Comparison of ENCODE assay signal across 4 fruit fly cellular contexts in genomic region chr2L:10665603-10666002, dm6.
TF ChIP-seq lines count a peak whose summit lies in the region.

No protein-coding gene starts in this region.

- no peak for TF ChIP-seq CTCF in whole organism, embryonic (GFP tag; optimal IDR thresholded peaks at IDR 0.05; lab: Kevin White, UChicago)

TF ChIP-seq in whole organism, embryonic, 481 proteins besides CTCF, POLR2A, EP300 and RAD21 (continues in another document):
- TF ChIP-seq CG12155 (GFP tag; optimal IDR thresholded peaks at IDR 0.05; lab: Kevin White, UChicago) (peak; percentile 56), CG15073 (GFP tag; optimal IDR thresholded peaks at IDR 0.05; lab: Kevin White, UChicago) (no peak), schlank (tag; optimal IDR thresholded peaks at IDR 0.05; lab: Kevin White, UChicago) (peak; percentile 6), grn (GFP tag; optimal IDR thresholded peaks at IDR 0.05; lab: Kevin White, UChicago) (no peak), gsb-n (tag; optimal IDR thresholded peaks at IDR 0.05; lab: Kevin White, UChicago) (peak; percentile 32), CG10274 (GFP tag; optimal IDR thresholded peaks at IDR 0.05; lab: Kevin White, UChicago) (peak; percentile 17), CG10462 (GFP tag; optimal IDR thresholded peaks at IDR 0.05; lab: Kevin White, UChicago) (peak; percentile 56), Jarid2 (GFP tag; optimal IDR thresholded peaks at IDR 0.05; lab: Kevin White, UChicago) (peak; percentile 21), CG9876 (GFP tag; optimal IDR thresholded peaks at IDR 0.05; lab: Kevin White, UChicago) (peak; percentile 55), D (optimal IDR thresholded peaks at IDR 0.05; lab: Kevin White, UChicago) (no peak), D (GFP tag; optimal IDR thresholded peaks at IDR 0.05; lab: Kevin White, UChicago) (peak; percentile 3), otp (GFP tag; IDR thresholded peaks at IDR 0.05; lab: Robert Waterston, UW) (peak; percentile 83), Max (GFP tag; optimal IDR thresholded peaks at IDR 0.05; lab: Kevin White, UChicago) (peak; percentile 48), CG1792 (GFP tag; optimal IDR thresholded peaks at IDR 0.05; lab: Kevin White, UChicago) (peak; percentile 65), CG7556 (GFP tag; optimal IDR thresholded peaks at IDR 0.05; lab: Kevin White, UChicago) (peak; percentile 55), tna (GFP tag; IDR thresholded peaks at IDR 0.05; lab: Robert Waterston, UW; ENCODE audit: partially characterized antibody) (no peak), twi (tag; optimal IDR thresholded peaks at IDR 0.05; lab: Kevin White, UChicago) (no peak), CG7928 (GFP tag; optimal IDR thresholded peaks at IDR 0.05; lab: Kevin White, UChicago) (no peak), Kr (GFP tag; optimal IDR thresholded peaks at IDR 0.05; lab: Kevin White, UChicago) (no peak), croc (GFP tag; conservative IDR thresholded peaks at IDR 0.05; lab: Robert Waterston, UW) (peak; percentile 53; the same call in 1 of the 3 replicates), zen (tag; optimal IDR thresholded peaks at IDR 0.05; lab: Kevin White, UChicago) (peak; percentile 57), CG10431 (GFP tag; optimal IDR thresholded peaks at IDR 0.05; lab: Kevin White, UChicago) (no peak)

TF ChIP-seq in whole organism, prepupa, 60 proteins besides CTCF, POLR2A, EP300 and RAD21 (continues in another document):
- TF ChIP-seq CG8632 (GFP tag; optimal IDR thresholded peaks at IDR 0.05; lab: Kevin White, UChicago) (peak; percentile 57), Lpt (GFP tag; optimal IDR thresholded peaks at IDR 0.05; lab: Kevin White, UChicago) (peak; percentile 61), salr (GFP tag; optimal IDR thresholded peaks at IDR 0.05; lab: Kevin White, UChicago) (peak; percentile 46 to 61), CG11762 (GFP tag; optimal IDR thresholded peaks at IDR 0.05; lab: Kevin White, UChicago; ENCODE audit: insufficient read depth) (peak; percentile 67), CG6163 (GFP tag; IDR thresholded peaks at IDR 0.05; lab: Robert Waterston, UW) (peak; percentile 93), CG11294 (GFP tag; IDR thresholded peaks at IDR 0.05; lab: Robert Waterston, UW) (peak; percentile 72), Smox (GFP tag; optimal IDR thresholded peaks at IDR 0.05; lab: Kevin White, UChicago) (peak; percentile 23), Sox102F (GFP tag; optimal IDR thresholded peaks at IDR 0.05; lab: Kevin White, UChicago) (peak; percentile 42), dac (GFP tag; optimal IDR thresholded peaks at IDR 0.05; lab: Kevin White, UChicago) (peak; percentile 68), net (GFP tag; optimal IDR thresholded peaks at IDR 0.05; lab: Kevin White, UChicago) (peak; percentile 78), CG32006 (GFP tag; optimal IDR thresholded peaks at IDR 0.05; lab: Kevin White, UChicago) (peak; percentile 87), CG6276 (GFP tag; optimal IDR thresholded peaks at IDR 0.05; lab: Kevin White, UChicago) (peak; percentile 66), OdsH (GFP tag; optimal IDR thresholded peaks at IDR 0.05; lab: Kevin White, UChicago) (peak; percentile 88), Met (GFP tag; optimal IDR thresholded peaks at IDR 0.05; lab: Kevin White, UChicago) (peak; percentile 57), Sox14 (GFP tag; optimal IDR thresholded peaks at IDR 0.05; lab: Kevin White, UChicago) (peak; percentile 76), CG7368 (GFP tag; optimal IDR thresholded peaks at IDR 0.05; lab: Kevin White, UChicago) (peak; percentile 72), eg (GFP tag; IDR thresholded peaks at IDR 0.05; lab: Robert Waterston, UW) (peak; percentile 90), Sox15 (GFP tag; optimal IDR thresholded peaks at IDR 0.05; lab: Kevin White, UChicago) (peak; percentile 64), cyc (GFP tag; optimal IDR thresholded peaks at IDR 0.05; lab: Kevin White, UChicago) (peak; percentile 40), CG3919 (GFP tag; optimal IDR thresholded peaks at IDR 0.05; lab: Kevin White, UChicago) (peak; percentile 83), CG34406 (GFP tag; optimal IDR thresholded peaks at IDR 0.05; lab: Kevin White, UChicago) (peak; percentile 71), CG8319 (GFP tag; optimal IDR thresholded peaks at IDR 0.05; lab: Kevin White, UChicago) (peak; percentile 70), CG31627 (GFP tag; optimal IDR thresholded peaks at IDR 0.05; lab: Kevin White, UChicago) (peak; percentile 60)

TF ChIP-seq in whole organism, pupa, 21 proteins besides CTCF, POLR2A, EP300 and RAD21:
- TF ChIP-seq Pif1B (GFP tag; optimal IDR thresholded peaks at IDR 0.05; lab: Kevin White, UChicago) (peak; percentile 75), EcR (GFP tag; optimal IDR thresholded peaks at IDR 0.05; lab: Kevin White, UChicago) (no peak), CG8301 (tag; optimal IDR thresholded peaks at IDR 0.05; lab: Kevin White, UChicago) (peak; percentile 75), CG34367 (tag; optimal IDR thresholded peaks at IDR 0.05; lab: Kevin White, UChicago) (peak; percentile 62), Ets98B (GFP tag; IDR thresholded peaks at IDR 0.05; lab: Robert Waterston, UW) (peak; percentile 90), CG4496 (GFP tag; IDR thresholded peaks at IDR 0.05; lab: Robert Waterston, UW) (peak; percentile 86; the same call in 2 of the 3 replicates), CG17806 (tag; optimal IDR thresholded peaks at IDR 0.05; lab: Kevin White, UChicago) (peak; percentile 73), D1 (tag; optimal IDR thresholded peaks at IDR 0.05; lab: Kevin White, UChicago) (no peak), CG13204 (GFP tag; optimal IDR thresholded peaks at IDR 0.05; lab: Kevin White, UChicago) (no peak), CG14655 (GFP tag; optimal IDR thresholded peaks at IDR 0.05; lab: Kevin White, UChicago) (peak; percentile 75), rn (GFP tag; IDR thresholded peaks at IDR 0.05; lab: Robert Waterston, UW) (peak; percentile 64), CG9948 (tag; optimal IDR thresholded peaks at IDR 0.05; lab: Kevin White, UChicago) (peak; percentile 68), gl (tag; optimal IDR thresholded peaks at IDR 0.05; lab: Kevin White, UChicago) (peak; percentile 25), CG15710 (tag; optimal IDR thresholded peaks at IDR 0.05; lab: Kevin White, UChicago) (peak; percentile 68), Snoo (tag; optimal IDR thresholded peaks at IDR 0.05; lab: Kevin White, UChicago) (peak; percentile 37), CG8159 (tag; optimal IDR thresholded peaks at IDR 0.05; lab: Kevin White, UChicago) (peak; percentile 69), CG12605 (GFP tag; IDR thresholded peaks at IDR 0.05; lab: Robert Waterston, UW) (peak; percentile 82), CG32121 (GFP tag; IDR thresholded peaks at IDR 0.05; lab: Robert Waterston, UW) (peak; percentile 86), fd96Ca (GFP tag; IDR thresholded peaks at IDR 0.05; lab: Robert Waterston, UW) (peak; percentile 82; the same call in 2 of the 3 replicates), CG10348 (GFP tag; IDR thresholded peaks at IDR 0.05; lab: Robert Waterston, UW) (no peak), Pif1A (GFP tag; optimal IDR thresholded peaks at IDR 0.05; lab: Kevin White, UChicago) (peak; percentile 80)

TF ChIP-seq in whole organism, wandering third instar larva, 38 proteins besides CTCF, POLR2A, EP300 and RAD21 (continues in another document):
- TF ChIP-seq CG32264 (GFP tag; optimal IDR thresholded peaks at IDR 0.05; lab: Kevin White, UChicago) (no peak), Hr78 (GFP tag; optimal IDR thresholded peaks at IDR 0.05; lab: Kevin White, UChicago) (no peak), CG9705 (GFP tag; optimal IDR thresholded peaks at IDR 0.05; lab: Kevin White, UChicago) (no peak), Mio (GFP tag; optimal IDR thresholded peaks at IDR 0.05; lab: Kevin White, UChicago) (no peak), dmrt93B (GFP tag; optimal IDR thresholded peaks at IDR 0.05; lab: Kevin White, UChicago) (no peak), woc (GFP tag; optimal IDR thresholded peaks at IDR 0.05; lab: Kevin White, UChicago) (no peak), N (GFP tag; optimal IDR thresholded peaks at IDR 0.05; lab: Kevin White, UChicago) (no peak), Rel (GFP tag; optimal IDR thresholded peaks at IDR 0.05; lab: Kevin White, UChicago) (no peak), Rel (tag; optimal IDR thresholded peaks at IDR 0.05; lab: Kevin White, UChicago) (no peak), ey (GFP tag; optimal IDR thresholded peaks at IDR 0.05; lab: Kevin White, UChicago) (peak; percentile 56), sage (GFP tag; optimal IDR thresholded peaks at IDR 0.05; lab: Kevin White, UChicago) (no peak), Sp1 (GFP tag; optimal IDR thresholded peaks at IDR 0.05; lab: Kevin White, UChicago) (no peak), dsf (GFP tag; optimal IDR thresholded peaks at IDR 0.05; lab: Kevin White, UChicago; ENCODE audit: borderline replicate concordance) (no peak), brk (GFP tag; optimal IDR thresholded peaks at IDR 0.05; lab: Kevin White, UChicago) (no peak), Hnf4 (GFP tag; optimal IDR thresholded peaks at IDR 0.05; lab: Kevin White, UChicago) (peak; percentile 16), Dfd (GFP tag; optimal IDR thresholded peaks at IDR 0.05; lab: Kevin White, UChicago) (no peak), Dif (GFP tag; optimal IDR thresholded peaks at IDR 0.05; lab: Kevin White, UChicago; ENCODE audit: partially characterized antibody) (no peak), pan (optimal IDR thresholded peaks at IDR 0.05; lab: Kevin White, UChicago) (no peak), dl (GFP tag; optimal IDR thresholded peaks at IDR 0.05; lab: Kevin White, UChicago; ENCODE audit: insufficient read depth in 1 of 2, partially characterized antibody in 2 of 2) (no peak), HLH106 (tag; optimal IDR thresholded peaks at IDR 0.05; lab: Kevin White, UChicago) (peak; percentile 33), psq (GFP tag; optimal IDR thresholded peaks at IDR 0.05; lab: Kevin White, UChicago) (no peak), Jra (GFP tag; optimal IDR thresholded peaks at IDR 0.05; lab: Kevin White, UChicago) (no peak), rgr (GFP tag; optimal IDR thresholded peaks at IDR 0.05; lab: Kevin White, UChicago) (peak; percentile 54), Myc (optimal IDR thresholded peaks at IDR 0.05; lab: Kevin White, UChicago) (no peak), fru (GFP tag; optimal IDR thresholded peaks at IDR 0.05; lab: Kevin White, UChicago) (peak; percentile 22), OdsH (GFP tag; optimal IDR thresholded peaks at IDR 0.05; lab: Kevin White, UChicago) (peak; percentile 19), Vsx2 (GFP tag; optimal IDR thresholded peaks at IDR 0.05; lab: Kevin White, UChicago; ENCODE audit: partially characterized antibody) (no peak), GATAd (GFP tag; optimal IDR thresholded peaks at IDR 0.05; lab: Kevin White, UChicago) (no peak), Abd-B (GFP tag; optimal IDR thresholded peaks at IDR 0.05; lab: Kevin White, UChicago) (no peak), jim (GFP tag; optimal IDR thresholded peaks at IDR 0.05; lab: Kevin White, UChicago) (no peak), h (GFP tag; optimal IDR thresholded peaks at IDR 0.05; lab: Kevin White, UChicago) (peak; percentile 45), usp (GFP tag; optimal IDR thresholded peaks at IDR 0.05; lab: Kevin White, UChicago) (no peak), tai (GFP tag; optimal IDR thresholded peaks at IDR 0.05; lab: Kevin White, UChicago) (no peak), sv (GFP tag; optimal IDR thresholded peaks at IDR 0.05; lab: Kevin White, UChicago) (peak; percentile 70)

Comparison
In these comparisons a context has a peak if more than half of its experiments do, and no peak if none do; other contexts are left out.
1. Of the 7 proteins assayed by ChIP-seq in both whole organism, embryonic and whole organism, prepupa: peak only in whole organism, embryonic: Blimp-1; only in whole organism, prepupa: Hr39 and Lpt; in both: CG16779, Gug and Sox102F; in neither: 1.